Worm (Caenorhabditis elegans): ENCODE results near the gene fask-1.

- TF ChIP-seq hmg-1.1 (GFP tag; IDR thresholded peaks at IDR 0.05) = no peak
- no peak for TF ChIP-seq nhr-10 (tag; optimal IDR thresholded peaks at IDR 0.05)
- TF ChIP-seq pha-4 (GFP tag; IDR thresholded peaks at IDR 0.05) = no peak
- TF ChIP-seq pha-4 (tag; optimal IDR thresholded peaks at IDR 0.05) = no peak
- no peak for TF ChIP-seq zip-2 (tag; optimal IDR thresholded peaks at IDR 0.05)
Measured at ce11 chrIV:13059284-13059683, 41.2 kb upstream of the fask-1 start, which contains the start of gene scl-3.

All from whole organism, L4 larva.